Fruit fly (Drosophila melanogaster) whole organism, embryonic: ENCODE measurements around the gene Ndfip.

Experiments
- Abd-B ChIP-seq: fragments of 200-800 bp; sonication (Bioruptor generic); optimal IDR thresholded peaks from 2 replicates; lab custom pipeline; 2018; ENCODE audit warnings: missing biosample characterization, mild to moderate bottlenecking, missing genetic modification characterization, moderate library complexity
- Aef1 ChIP-seq: fragments of 200-800 bp; sonication (Bioruptor generic); IDR thresholded peaks from 3 replicates; pipeline ENCODE4 v1.3.6; 2022; ENCODE audit warnings: missing biosample characterization, missing genetic modification characterization
- CG10147 ChIP-seq: fragments of 200-800 bp; sonication (Bioruptor generic); optimal IDR thresholded peaks from 2 replicates; lab custom pipeline; 2019; ENCODE audit warnings: missing biosample characterization, mild to moderate bottlenecking, missing genetic modification characterization, moderate library complexity
- CG10462 ChIP-seq: fragments of 200-800 bp; sonication (Bioruptor generic); optimal IDR thresholded peaks from 2 replicates; lab custom pipeline; 2016; ENCODE audit warnings: missing biosample characterization, missing genetic modification characterization
- CG10543 ChIP-seq: fragments of 200-800 bp; sonication (Bioruptor generic); optimal IDR thresholded peaks from 3 replicates; lab custom pipeline; 2017; ENCODE audit warnings: missing biosample characterization, mild to moderate bottlenecking, missing genetic modification characterization, moderate library complexity
- CG11093 ChIP-seq: fragments of 200-800 bp; sonication (Bioruptor generic); IDR thresholded peaks from 3 replicates; pipeline ENCODE4 v1.3.6; 2022; ENCODE audit warnings: missing biosample characterization, missing genetic modification characterization
- CG13287 ChIP-seq: fragments of 200-800 bp; sonication (Bioruptor generic); IDR thresholded peaks from 2 replicates; pipeline ENCODE4 v1.3.6; 2022; ENCODE audit warnings: missing biosample characterization, missing genetic modification characterization; ENCODE audit not compliant: partially characterized antibody
- CG13296 ChIP-seq: fragments of 200-800 bp; sonication (Bioruptor generic); optimal IDR thresholded peaks from 3 replicates; lab custom pipeline; 2018; ENCODE audit warnings: missing biosample characterization, mild to moderate bottlenecking, missing genetic modification characterization
- CG15696 ChIP-seq: fragments of 200-800 bp; sonication (Bioruptor generic); optimal IDR thresholded peaks from 2 replicates; lab custom pipeline; 2019; ENCODE audit warnings: missing biosample characterization, mild to moderate bottlenecking, missing genetic modification characterization, moderate library complexity
- CG16813 ChIP-seq: fragments of 200-800 bp; sonication (Bioruptor generic); IDR thresholded peaks from 3 replicates; pipeline ENCODE4 v1.3.6; 2022; ENCODE audit warnings: missing biosample characterization, missing genetic modification characterization; ENCODE audit not compliant: partially characterized antibody
- CG17912 ChIP-seq: fragments of 200-800 bp; sonication (Bioruptor generic); optimal IDR thresholded peaks from 2 replicates; lab custom pipeline; 2018; ENCODE audit warnings: missing biosample characterization, mild to moderate bottlenecking, missing genetic modification characterization
- CG2120 ChIP-seq: fragments of 200-800 bp; sonication (Bioruptor generic); optimal IDR thresholded peaks from 3 replicates; lab custom pipeline; 2016; ENCODE audit warnings: missing biosample characterization, missing genetic modification characterization
- CG31441 ChIP-seq: fragments of 200-800 bp; sonication (Bioruptor generic); IDR thresholded peaks from 2 replicates; pipeline ENCODE4 v1.3.6; 2022; ENCODE audit warnings: missing biosample characterization, missing genetic modification characterization
- CG4360 ChIP-seq: fragments of 200-800 bp; sonication (Bioruptor generic); IDR thresholded peaks from 2 replicates; pipeline ENCODE4 v1.3.6; 2022; ENCODE audit warnings: missing biosample characterization, missing genetic modification characterization
- CG4820 ChIP-seq: fragments of 200-800 bp; sonication (Bioruptor generic); optimal IDR thresholded peaks from 3 replicates; lab custom pipeline; 2016; ENCODE audit warnings: missing biosample characterization, missing genetic modification characterization
- CG6683 ChIP-seq: fragments of 200-800 bp; sonication (Bioruptor generic); optimal IDR thresholded peaks from 2 replicates; lab custom pipeline; 2017; ENCODE audit warnings: missing biosample characterization, mild to moderate bottlenecking, missing genetic modification characterization, missing genetic modification reagents
- CG6854 ChIP-seq: fragments of 200-800 bp; sonication (Bioruptor generic); optimal IDR thresholded peaks from 3 replicates; lab custom pipeline; 2017; ENCODE audit warnings: missing biosample characterization, mild to moderate bottlenecking, missing genetic modification characterization
- CG7357 ChIP-seq: fragments of 200-800 bp; sonication (Bioruptor generic); IDR thresholded peaks from 3 replicates; pipeline ENCODE4 v1.3.6; 2022; ENCODE audit warnings: missing biosample characterization, missing genetic modification characterization
- CG7786 ChIP-seq: fragments of 200-800 bp; sonication (Bioruptor generic); optimal IDR thresholded peaks from 2 replicates; lab custom pipeline; 2016; ENCODE audit warnings: missing biosample characterization, missing genetic modification characterization
- CG7839 ChIP-seq: fragments of 200-800 bp; sonication (Bioruptor generic); optimal IDR thresholded peaks from 3 replicates; lab custom pipeline; 2018; ENCODE audit warnings: missing biosample characterization, mild to moderate bottlenecking, missing genetic modification characterization, moderate library complexity
- CoRest ChIP-seq: fragments of 200-800 bp; sonication (Bioruptor generic); optimal IDR thresholded peaks from 3 replicates; lab custom pipeline; 2018; ENCODE audit warnings: missing biosample characterization, mild to moderate bottlenecking, missing genetic modification characterization, moderate library complexity
- Deaf1 ChIP-seq: fragments of 200-800 bp; optimal IDR thresholded peaks from 3 replicates; lab custom pipeline; 2019; ENCODE audit warnings: missing biosample characterization, mild to moderate bottlenecking, missing genetic modification characterization, moderate library complexity
- HLH3B ChIP-seq: fragments of 200-800 bp; sonication (Bioruptor generic); IDR thresholded peaks from 2 replicates; pipeline ENCODE4 v1.3.6; 2022; ENCODE audit warnings: missing biosample characterization, missing genetic modification characterization
- HmgD ChIP-seq: fragments of 200-800 bp; sonication (Bioruptor generic); optimal IDR thresholded peaks from 3 replicates; lab custom pipeline; 2016; ENCODE audit warnings: missing biosample characterization, missing genetic modification characterization
- Hmx ChIP-seq: fragments of 200-800 bp; sonication (Bioruptor generic); optimal IDR thresholded peaks from 2 replicates; lab custom pipeline; 2016; ENCODE audit warnings: missing biosample characterization, missing genetic modification characterization
- Hr78 ChIP-seq, 2 experiments: fragments of 200-800 bp in 1 of 2; fragments of >200 bp in 1 of 2; sonication (Bioruptor generic) in 1 of 2; optimal IDR thresholded peaks; 2 replicates each; lab custom pipeline; 2017 to 2019; ENCODE audit warnings: missing biosample characterization in 2 of 2, missing genetic modification characterization in 2 of 2, mild to moderate bottlenecking in 1 of 2, moderate library complexity in 1 of 2
- Taf1 ChIP-seq: fragments of 200-800 bp; sonication (Bioruptor generic); IDR thresholded peaks from 2 replicates; pipeline ENCODE4 v1.3.6; 2022; ENCODE audit warnings: missing biosample characterization, missing genetic modification characterization
- amos ChIP-seq: fragments of 200-800 bp; sonication (Bioruptor generic); IDR thresholded peaks from 2 replicates; pipeline ENCODE4 v1.3.6; 2022; ENCODE audit warnings: missing biosample characterization, missing genetic modification characterization; ENCODE audit not compliant: partially characterized antibody
- ato ChIP-seq: fragments of 200-800 bp; sonication (Bioruptor generic); IDR thresholded peaks from 2 replicates; pipeline ENCODE4 v1.3.6; 2022; ENCODE audit warnings: missing biosample characterization, missing genetic modification characterization; ENCODE audit not compliant: partially characterized antibody
- az2 ChIP-seq: fragments of 200-800 bp; sonication (Bioruptor generic); optimal IDR thresholded peaks from 3 replicates; lab custom pipeline; 2016; ENCODE audit warnings: missing biosample characterization, missing genetic modification characterization
- bowl ChIP-seq: fragments of 200-800 bp; sonication (Bioruptor generic); IDR thresholded peaks from 2 replicates; pipeline ENCODE4 v1.3.6; 2022; ENCODE audit warnings: missing biosample characterization, missing genetic modification characterization
- cad ChIP-seq: fragments of >200 bp; optimal IDR thresholded peaks from 2 replicates; lab custom pipeline; 2017; ENCODE audit warnings: missing biosample characterization, missing genetic modification characterization
- crol ChIP-seq: fragments of 200-800 bp; sonication (Bioruptor generic); IDR thresholded peaks from 2 replicates; pipeline ENCODE4 v1.3.6; 2022; ENCODE audit warnings: missing biosample characterization, missing genetic modification characterization
- cwo ChIP-seq: fragments of 200-800 bp; sonication (Bioruptor generic); optimal IDR thresholded peaks from 3 replicates; lab custom pipeline; 2017; ENCODE audit warnings: missing biosample characterization, missing genetic modification characterization, mild to moderate bottlenecking, moderate library complexity, missing genetic modification reagents
- fd102C ChIP-seq: fragments of 200-800 bp; sonication (Bioruptor generic); optimal IDR thresholded peaks from 2 replicates; lab custom pipeline; 2018; ENCODE audit warnings: missing biosample characterization, mild to moderate bottlenecking, missing genetic modification characterization, moderate library complexity
- ftz-f1 ChIP-seq: fragments of 200-800 bp; sonication (Bioruptor generic); optimal IDR thresholded peaks from 2 replicates; lab custom pipeline; 2016; ENCODE audit warnings: missing biosample characterization, missing genetic modification characterization
- gfzf ChIP-seq: fragments of 200-800 bp; sonication (Bioruptor generic); optimal IDR thresholded peaks from 2 replicates; lab custom pipeline; 2016; ENCODE audit warnings: missing biosample characterization, mild to moderate bottlenecking, missing genetic modification characterization, moderate library complexity
- hb ChIP-seq: fragments of 200-800 bp; sonication (Bioruptor generic); IDR thresholded peaks from 3 replicates; pipeline ENCODE4 v1.3.6; 2022; ENCODE audit warnings: missing biosample characterization, missing genetic modification characterization; ENCODE audit not compliant: partially characterized antibody
- lola ChIP-seq, 3 experiments: fragments of >200 bp in 2 of 3; fragments of 200-800 bp in 1 of 3; sonication (Bioruptor generic) in 1 of 3; optimal IDR thresholded peaks; 2 replicates each; lab custom pipeline; 2017 to 2019; ENCODE audit warnings: missing biosample characterization in 3 of 3, missing genetic modification characterization in 3 of 3, mild to moderate bottlenecking in 1 of 3, moderate library complexity in 1 of 3
- oc ChIP-seq: fragments of 200-800 bp; sonication (Bioruptor generic); optimal IDR thresholded peaks from 2 replicates; lab custom pipeline; 2018; ENCODE audit warnings: missing biosample characterization, mild to moderate bottlenecking, missing genetic modification characterization, moderate library complexity
- pho ChIP-seq: fragments of 200-800 bp; sonication (Bioruptor generic); optimal IDR thresholded peaks from 2 replicates; lab custom pipeline; 2016; ENCODE audit warnings: missing biosample characterization, missing genetic modification characterization
- phol ChIP-seq: fragments of 200-800 bp; sonication (Bioruptor generic); optimal IDR thresholded peaks from 3 replicates; lab custom pipeline; 2018; ENCODE audit warnings: missing biosample characterization, mild to moderate bottlenecking, missing genetic modification characterization, moderate library complexity
- sens-2 ChIP-seq: fragments of 200-800 bp; sonication (Bioruptor generic); IDR thresholded peaks from 2 replicates; pipeline ENCODE4 v1.3.6; 2022; ENCODE audit warnings: missing biosample characterization, missing genetic modification characterization
- tna ChIP-seq: fragments of 200-800 bp; sonication (Bioruptor generic); IDR thresholded peaks from 2 replicates; pipeline ENCODE4 v1.3.6; 2022; ENCODE audit warnings: missing biosample characterization, missing genetic modification characterization; ENCODE audit not compliant: partially characterized antibody
- trem ChIP-seq: fragments of 200-800 bp; optimal IDR thresholded peaks from 3 replicates; lab custom pipeline; 2019; ENCODE audit warnings: missing biosample characterization, mild to moderate bottlenecking, missing genetic modification characterization, moderate library complexity
- zen2 ChIP-seq: fragments of 200-800 bp; sonication (Bioruptor generic); IDR thresholded peaks from 3 replicates; pipeline ENCODE4 v1.3.6; 2022; ENCODE audit warnings: missing biosample characterization, missing genetic modification characterization; ENCODE audit not compliant: partially characterized antibody
- zfh2 ChIP-seq: fragments of 200-800 bp; sonication (Bioruptor generic); optimal IDR thresholded peaks from 2 replicates; lab custom pipeline; 2016; ENCODE audit warnings: missing biosample characterization, missing genetic modification characterization

Gene Ndfip

DNA sequence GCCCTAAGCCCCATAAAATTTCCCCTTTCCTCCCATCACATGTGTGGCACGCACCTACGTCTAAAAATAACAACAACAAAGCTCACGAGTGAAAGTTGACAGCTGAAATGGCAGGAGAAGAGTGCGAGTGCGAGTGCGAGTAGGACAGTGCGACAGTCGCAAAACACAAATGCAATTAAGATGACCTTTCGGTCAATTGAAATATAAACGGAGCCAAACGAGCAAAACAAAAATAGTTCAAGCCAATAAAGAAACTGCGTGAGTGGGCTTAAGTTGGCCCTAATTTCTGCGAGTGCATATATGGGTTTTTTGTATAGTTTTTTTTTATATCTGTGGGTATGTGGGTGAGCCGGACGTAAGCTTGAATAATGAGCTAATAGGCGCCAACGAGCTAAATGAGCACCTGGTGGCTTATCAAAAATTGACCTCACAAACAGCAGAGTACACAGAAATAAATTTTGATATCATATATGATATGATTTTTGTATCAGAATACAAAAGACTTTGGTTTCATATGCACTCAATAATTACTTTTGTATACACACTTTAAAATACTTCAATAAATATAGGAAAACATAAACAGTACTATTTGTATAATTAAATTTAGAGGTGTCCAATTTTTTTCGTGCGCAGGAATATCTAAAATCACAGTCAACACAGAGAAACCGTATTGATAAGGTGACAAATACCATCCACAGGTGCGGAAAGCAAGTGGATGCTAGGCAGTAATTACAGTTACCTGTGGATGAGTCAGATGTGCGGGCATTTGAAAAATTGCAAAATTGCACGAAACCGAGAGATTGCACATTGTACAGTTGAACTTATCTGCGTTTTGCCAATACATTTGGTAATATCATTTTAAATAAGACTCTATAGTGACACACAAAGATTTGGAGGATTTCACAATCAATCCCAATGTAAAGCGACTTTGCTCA, 2.1 kb downstream of the Ndfip start (continued):
- peak; percentile 78 for TF ChIP-seq oc (tag; lab: Kevin White, UChicago)
- TF ChIP-seq CG2120 (GFP tag; lab: Kevin White, UChicago): peak; percentile 39
- no peak for TF ChIP-seq CoRest (tag; lab: Kevin White, UChicago)
- peak; percentile 58; the same call in 1 of the 2 replicates for TF ChIP-seq sens-2 (GFP tag; lab: Robert Waterston, UW)
- TF ChIP-seq CG16813: no peak
- no peak for TF ChIP-seq amos (GFP tag; lab: Robert Waterston, UW)
- no peak for TF ChIP-seq CG6854 (GFP tag; lab: Kevin White, UChicago)
- TF ChIP-seq HmgD (GFP tag; lab: Kevin White, UChicago): no peak
- TF ChIP-seq crol (GFP tag; lab: Robert Waterston, UW): 0 out of 2 replicates have a peak, but pooled peaks have one; percentile 22
- TF ChIP-seq CG31441 (GFP tag; lab: Robert Waterston, UW): peak; percentile 42; the same call in 1 of the 2 replicates
- no peak for TF ChIP-seq lola (GFP tag; optimal IDR thresholded peaks at IDR 0.05; lab: Kevin White, UChicago)
- no peak for TF ChIP-seq Hmx (GFP tag; lab: Kevin White, UChicago)
- TF ChIP-seq Taf1 (GFP tag; lab: Robert Waterston, UW): no peak
- no peak for TF ChIP-seq pho (GFP tag; lab: Kevin White, UChicago)
- TF ChIP-seq CG15696 (tag; lab: Kevin White, UChicago): no peak
- no peak for TF ChIP-seq CG7786 (GFP tag; lab: Kevin White, UChicago)
- TF ChIP-seq CG10462: no peak
- no peak for TF ChIP-seq Aef1 (GFP tag; lab: Robert Waterston, UW)
- TF ChIP-seq CG10147 (GFP tag; lab: Kevin White, UChicago): no peak
- no peak; the same call in 1 of the 2 replicates for TF ChIP-seq CG4360
- TF ChIP-seq HLH3B (GFP tag; lab: Robert Waterston, UW): 0 out of 2 replicates have a peak, but pooled peaks have one; percentile 6
- no peak for TF ChIP-seq Deaf1 (tag; lab: Kevin White, UChicago)
- TF ChIP-seq phol (tag; lab: Kevin White, UChicago): peak; percentile 27
- TF ChIP-seq CG6683: no peak
- peak; percentile 33 for TF ChIP-seq CG13296
- no peak for TF ChIP-seq tna
- no peak for TF ChIP-seq CG7357 (GFP tag; lab: Robert Waterston, UW)
- TF ChIP-seq zen2 (GFP tag; lab: Robert Waterston, UW): no peak
- TF ChIP-seq cwo (GFP tag; lab: Kevin White, UChicago): peak; percentile 55
- no peak for TF ChIP-seq CG11093 (GFP tag; lab: Robert Waterston, UW)
- no peak for TF ChIP-seq trem
- TF ChIP-seq ftz-f1 (GFP tag; lab: Kevin White, UChicago): no peak
- no peak for TF ChIP-seq zfh2 (GFP tag; lab: Kevin White, UChicago)
- no peak for TF ChIP-seq cad (GFP tag; lab: Kevin White, UChicago)
- no peak for TF ChIP-seq fd102C (GFP tag; lab: Kevin White, UChicago)
- no peak for TF ChIP-seq Abd-B
- TF ChIP-seq Hr78 (GFP tag; optimal IDR thresholded peaks at IDR 0.05; lab: Kevin White, UChicago): peak in 1 of 2 experiments; percentile 88
- no peak for TF ChIP-seq gfzf (GFP tag; lab: Kevin White, UChicago)
- TF ChIP-seq CG13287 (GFP tag; lab: Robert Waterston, UW): no peak
- TF ChIP-seq CG10543 (GFP tag; lab: Kevin White, UChicago): no peak
- no peak for TF ChIP-seq CG17912 (GFP tag; lab: Kevin White, UChicago)
- no peak for TF ChIP-seq hb
- TF ChIP-seq CG7839: peak; percentile 27
- TF ChIP-seq ato (GFP tag; lab: Robert Waterston, UW): no peak
- TF ChIP-seq CG4820 (GFP tag; lab: Kevin White, UChicago): no peak
- no peak for TF ChIP-seq bowl (GFP tag; lab: Robert Waterston, UW)
- TF ChIP-seq az2 (GFP tag; lab: Kevin White, UChicago): no peak
